Worm (Caenorhabditis elegans): ENCODE measurements around the gene F49E2.2.

DNA sequence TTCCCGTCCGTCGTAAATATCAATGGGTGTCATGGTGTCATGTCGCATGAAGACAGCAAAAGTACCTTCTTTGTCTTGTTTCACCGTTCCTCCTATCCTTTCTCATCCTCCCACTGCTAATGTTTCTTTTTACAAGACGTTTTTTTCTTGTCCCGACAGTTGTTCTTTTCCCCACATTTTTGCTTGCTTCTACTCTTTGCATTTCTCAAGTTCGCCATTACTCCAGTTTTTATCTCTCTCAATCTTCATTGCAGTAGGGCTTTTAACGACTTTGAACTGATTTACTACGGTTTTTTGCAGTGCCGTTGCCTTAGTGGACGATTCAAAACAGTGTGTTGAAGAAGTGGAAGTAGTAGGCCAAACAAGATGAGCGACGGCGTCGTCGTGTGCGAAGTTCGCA is 37.2 kb upstream of the F49E2.2 start, which contains the start of gene C07B5.4:
- no peak for TF ChIP-seq ceh-28 (tag; optimal IDR thresholded peaks at IDR 0.05)
- no peak for TF ChIP-seq hif-1 (tag; optimal IDR thresholded peaks at IDR 0.05)
- TF ChIP-seq fkh-10 (GFP tag; optimal IDR thresholded peaks at IDR 0.05), result no peak
- no peak for TF ChIP-seq F49E8.2 (tag; optimal IDR thresholded peaks at IDR 0.05; ENCODE audit: borderline replicate concordance)
- TF ChIP-seq madf-5 (GFP tag; IDR thresholded peaks at IDR 0.05), result no peak
- no peak for TF ChIP-seq pqm-1 (tag; optimal IDR thresholded peaks at IDR 0.05)
